Worm (Caenorhabditis elegans): ENCODE data around the gene ttbk-3.

Gene ttbk-3

ce11 chrIV:9889857-9890256 lies at the start of gene ttbk-3:
TSS of gene ttbk-3 (minus strand) at chrIV:9889957.
- no peak for TF ChIP-seq B0310.2 (tag; optimal IDR thresholded peaks at IDR 0.05)
- TF ChIP-seq ceh-36 (tag; optimal IDR thresholded peaks at IDR 0.05) = no peak
- no peak for TF ChIP-seq hmbx-1 (tag; optimal IDR thresholded peaks at IDR 0.05)
- TF ChIP-seq tra-4 (tag; optimal IDR thresholded peaks at IDR 0.05) = no peak
- TF ChIP-seq hnd-1 (tag; optimal IDR thresholded peaks at IDR 0.05) = no peak
- no peak for TF ChIP-seq scrt-1 (GFP tag; IDR thresholded peaks at IDR 0.05)
- TF ChIP-seq flt-1 (GFP tag; IDR thresholded peaks at IDR 0.05) = no peak
- no peak for TF ChIP-seq pes-1 (GFP tag; IDR thresholded peaks at IDR 0.05)
- TF ChIP-seq F13C5.2 (tag; optimal IDR thresholded peaks at IDR 0.05) = no peak
- TF ChIP-seq sea-1 (GFP tag; conservative IDR thresholded peaks at IDR 0.05) = no peak
- no peak for TF ChIP-seq ama-1 (optimal IDR thresholded peaks at IDR 0.05)
- TF ChIP-seq ceh-13 (GFP tag; optimal IDR thresholded peaks at IDR 0.05) = no peak
- TF ChIP-seq hmg-4 (GFP tag; optimal IDR thresholded peaks at IDR 0.05) = no peak

DNA sequence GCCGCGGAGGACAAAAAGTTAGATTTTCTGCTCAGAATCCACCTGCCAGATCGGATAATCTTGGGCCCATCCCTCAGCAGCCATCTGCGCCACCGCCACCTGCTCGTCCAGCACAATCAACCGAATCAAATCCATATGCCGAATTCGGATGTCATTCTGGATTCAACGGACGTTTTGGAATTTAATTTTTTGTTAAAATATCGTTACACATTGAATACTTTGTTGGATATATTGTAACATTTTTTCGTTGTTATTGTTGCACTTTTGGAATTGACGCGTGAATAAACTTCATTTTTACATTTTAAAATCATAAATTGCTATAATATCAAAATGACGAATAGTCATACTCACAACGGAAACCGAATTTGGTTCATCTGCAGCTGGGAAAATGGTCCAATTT lies 43.8 kb upstream of the ttbk-3 start, which contains the start of gene spe-29:
TSS of gene spe-29 (plus strand) at position 301 of the 400 bp plus-strand sequence.
- TF ChIP-seq F13C5.2 (tag; optimal IDR thresholded peaks at IDR 0.05) = no peak
- no peak for TF ChIP-seq tbx-37 (GFP tag; conservative IDR thresholded peaks at IDR 0.05)

ce11 chrIV:9932055-9932454 lies 42.3 kb upstream of the ttbk-3 start, which contains the start of the genes trmt-10A and F25H8.2:
TSS of gene trmt-10A (minus strand) at chrIV:9932213.
TSS of gene F25H8.2 (plus strand) at chrIV:9932235.
- TF ChIP-seq scrt-1 (GFP tag; IDR thresholded peaks at IDR 0.05) (no peak), ceh-36 (tag; optimal IDR thresholded peaks at IDR 0.05) (no peak), flt-1 (GFP tag; IDR thresholded peaks at IDR 0.05) (no peak), F13C5.2 (tag; optimal IDR thresholded peaks at IDR 0.05) (no peak), sea-1 (GFP tag; conservative IDR thresholded peaks at IDR 0.05) (no peak), ceh-13 (GFP tag; optimal IDR thresholded peaks at IDR 0.05) (no peak), ama-1 (optimal IDR thresholded peaks at IDR 0.05) (no peak), B0310.2 (tag; optimal IDR thresholded peaks at IDR 0.05) (no peak), hmg-4 (GFP tag; optimal IDR thresholded peaks at IDR 0.05) (no peak), hmbx-1 (tag; optimal IDR thresholded peaks at IDR 0.05) (no peak), aly-1 (tag; optimal IDR thresholded peaks at IDR 0.05) (no peak), tbx-37 (GFP tag; conservative IDR thresholded peaks at IDR 0.05) (no peak), tra-4 (tag; optimal IDR thresholded peaks at IDR 0.05) (no peak), tbx-11 (GFP tag; IDR thresholded peaks at IDR 0.05) (no peak), hnd-1 (tag; optimal IDR thresholded peaks at IDR 0.05) (no peak), pes-1 (GFP tag; IDR thresholded peaks at IDR 0.05) (no peak), ets-7 (tag; optimal IDR thresholded peaks at IDR 0.05) (no peak)

- TF ChIP-seq tra-4 (tag; optimal IDR thresholded peaks at IDR 0.05) (no peak), flt-1 (GFP tag; IDR thresholded peaks at IDR 0.05) (no peak), hmbx-1 (tag; optimal IDR thresholded peaks at IDR 0.05) (no peak), hnd-1 (tag; optimal IDR thresholded peaks at IDR 0.05) (no peak), B0310.2 (tag; optimal IDR thresholded peaks at IDR 0.05) (no peak), sea-1 (GFP tag; conservative IDR thresholded peaks at IDR 0.05) (no peak), F13C5.2 (tag; optimal IDR thresholded peaks at IDR 0.05) (no peak), ceh-13 (GFP tag; optimal IDR thresholded peaks at IDR 0.05) (no peak), scrt-1 (GFP tag; IDR thresholded peaks at IDR 0.05) (no peak), aly-1 (tag; optimal IDR thresholded peaks at IDR 0.05) (no peak), ets-7 (tag; optimal IDR thresholded peaks at IDR 0.05) (no peak), pes-1 (GFP tag; IDR thresholded peaks at IDR 0.05) (no peak), tbx-11 (GFP tag; IDR thresholded peaks at IDR 0.05) (no peak)
Observed at ce11 chrIV:9928180-9928896, 38.6 kb upstream of the ttbk-3 start, which contains the start of gene dur-1. TSS of gene dur-1 (minus strand) at chrIV:9928230.

DNA sequence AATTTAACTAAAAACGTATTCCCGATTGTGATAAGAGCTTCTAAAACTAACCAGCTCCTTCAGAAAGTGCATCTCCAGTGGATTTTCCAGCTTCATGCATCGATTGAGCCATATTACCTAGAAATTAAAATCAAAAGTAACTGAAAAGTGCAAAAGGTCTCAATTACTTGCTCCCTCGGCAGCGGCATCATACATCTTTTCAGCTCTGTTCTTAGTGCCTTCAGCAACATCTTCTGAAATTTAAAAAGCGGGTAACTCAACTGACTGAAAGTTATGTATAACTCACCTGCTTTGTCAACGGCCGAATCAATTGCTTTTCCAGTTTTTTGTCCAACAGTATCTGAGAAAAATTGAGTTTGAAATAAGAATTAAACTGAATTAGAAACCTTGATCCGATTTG lies 34.7 kb upstream of the ttbk-3 start:
- no peak for TF ChIP-seq hnd-1 (tag; optimal IDR thresholded peaks at IDR 0.05)

DNA sequence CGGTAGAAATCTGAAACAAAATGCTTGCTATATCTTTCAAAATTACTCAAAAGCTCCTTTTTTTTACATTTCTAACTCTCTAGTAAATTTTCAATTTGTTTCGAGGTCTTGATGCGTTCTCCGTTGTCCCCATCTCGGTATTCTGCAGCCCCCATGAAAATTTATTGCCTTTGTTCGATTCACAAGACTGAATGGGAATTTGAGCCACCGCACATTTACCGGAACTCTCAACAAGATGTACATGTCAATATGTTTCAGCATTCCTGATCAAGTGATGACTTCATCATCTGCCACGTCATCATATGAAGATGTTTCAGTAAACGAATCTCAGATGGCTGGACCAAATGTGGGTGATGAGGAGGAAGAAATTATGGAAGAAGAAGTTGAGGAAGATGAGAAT lies 30.7 kb upstream of the ttbk-3 start:
- TF ChIP-seq tbx-11 (GFP tag; IDR thresholded peaks at IDR 0.05) (no peak), ama-1 (optimal IDR thresholded peaks at IDR 0.05) (no peak), flt-1 (GFP tag; IDR thresholded peaks at IDR 0.05) (no peak), tra-4 (tag; optimal IDR thresholded peaks at IDR 0.05) (no peak), hmbx-1 (tag; optimal IDR thresholded peaks at IDR 0.05) (no peak), hnd-1 (tag; optimal IDR thresholded peaks at IDR 0.05) (no peak), ceh-36 (tag; optimal IDR thresholded peaks at IDR 0.05) (no peak), ceh-13 (GFP tag; optimal IDR thresholded peaks at IDR 0.05) (no peak), sea-1 (GFP tag; conservative IDR thresholded peaks at IDR 0.05) (no peak), scrt-1 (GFP tag; IDR thresholded peaks at IDR 0.05) (no peak), ets-7 (tag; optimal IDR thresholded peaks at IDR 0.05) (no peak), F13C5.2 (tag; optimal IDR thresholded peaks at IDR 0.05) (no peak), hmg-4 (GFP tag; optimal IDR thresholded peaks at IDR 0.05) (no peak)

- TF ChIP-seq pes-1 (GFP tag; IDR thresholded peaks at IDR 0.05) = no peak
- no peak for TF ChIP-seq scrt-1 (GFP tag; IDR thresholded peaks at IDR 0.05)
- no peak for TF ChIP-seq ets-7 (tag; optimal IDR thresholded peaks at IDR 0.05)
- no peak for TF ChIP-seq sea-1 (GFP tag; conservative IDR thresholded peaks at IDR 0.05)
- TF ChIP-seq tbx-11 (GFP tag; IDR thresholded peaks at IDR 0.05) = no peak
Observed at ce11 chrIV:9918021-9918420, 28.3 kb upstream of the ttbk-3 start.

ce11 chrIV:9916224-9916623 lies 26.5 kb upstream of the ttbk-3 start, which contains the start of gene bed-3:
TSS of gene bed-3 (plus strand) at chrIV:9916524.
- TF ChIP-seq ets-7 (tag; optimal IDR thresholded peaks at IDR 0.05) = no peak
- TF ChIP-seq tra-4 (tag; optimal IDR thresholded peaks at IDR 0.05) = no peak
- TF ChIP-seq tbx-37 (GFP tag; conservative IDR thresholded peaks at IDR 0.05) = no peak
- TF ChIP-seq hmg-4 (GFP tag; optimal IDR thresholded peaks at IDR 0.05) = no peak
- no peak for TF ChIP-seq flt-1 (GFP tag; IDR thresholded peaks at IDR 0.05)
- TF ChIP-seq ceh-13 (GFP tag; optimal IDR thresholded peaks at IDR 0.05) = no peak
- TF ChIP-seq hnd-1 (tag; optimal IDR thresholded peaks at IDR 0.05) = no peak
- no peak for TF ChIP-seq F13C5.2 (tag; optimal IDR thresholded peaks at IDR 0.05)
- TF ChIP-seq B0310.2 (tag; optimal IDR thresholded peaks at IDR 0.05) = no peak
- TF ChIP-seq aly-1 (tag; optimal IDR thresholded peaks at IDR 0.05) = no peak
- no peak for TF ChIP-seq sea-1 (GFP tag; conservative IDR thresholded peaks at IDR 0.05)

Measured in whole organism, early embryonic.